Fruit fly (Drosophila melanogaster) whole organism, embryonic: ENCODE data around the gene Ugt35A1.

ENCODE experiments used
- Ada2b ChIP-seq: fragments of 200-800 bp; sonication (Bioruptor generic); IDR thresholded peaks from 2 replicates; pipeline ENCODE4 v1.3.6; 2022; ENCODE audit warnings: missing biosample characterization, missing genetic modification characterization
- Bteb2 ChIP-seq: fragments of 200-800 bp; sonication (Bioruptor generic); optimal IDR thresholded peaks from 2 replicates; lab custom pipeline; 2016; ENCODE audit warnings: missing biosample characterization, missing genetic modification characterization
- C15 ChIP-seq: fragments of 200-800 bp; sonication (Bioruptor generic); IDR thresholded peaks from 3 replicates; pipeline ENCODE4 v1.3.6; 2022; ENCODE audit warnings: missing biosample characterization, missing genetic modification characterization
- CG10209 ChIP-seq: fragments of 200-800 bp; sonication (Bioruptor generic); optimal IDR thresholded peaks from 3 replicates; lab custom pipeline; 2017; ENCODE audit warnings: missing biosample characterization, mild to moderate bottlenecking, missing genetic modification characterization, missing genetic modification reagents
- CG11247 ChIP-seq: fragments of 200-800 bp; sonication (Bioruptor generic); IDR thresholded peaks from 2 replicates; pipeline ENCODE4 v1.3.6; 2022; ENCODE audit warnings: missing biosample characterization, missing genetic modification characterization
- CG12104 ChIP-seq: fragments of 200-800 bp; sonication (Bioruptor generic); optimal IDR thresholded peaks from 3 replicates; lab custom pipeline; 2016; ENCODE audit warnings: missing biosample characterization, missing genetic modification characterization
- CG16815 ChIP-seq: fragments of 200-800 bp; sonication (Bioruptor generic); optimal IDR thresholded peaks from 3 replicates; lab custom pipeline; 2017; ENCODE audit warnings: missing biosample characterization, mild to moderate bottlenecking, missing genetic modification characterization
- CG17328 ChIP-seq: fragments of 200-800 bp; sonication (Bioruptor generic); IDR thresholded peaks from 2 replicates; pipeline ENCODE4 v1.3.6; 2022; ENCODE audit warnings: missing biosample characterization, missing genetic modification characterization
- CG17385 ChIP-seq: fragments of 200-800 bp; sonication (Bioruptor generic); optimal IDR thresholded peaks from 3 replicates; lab custom pipeline; 2018; ENCODE audit warnings: missing biosample characterization, mild to moderate bottlenecking, missing genetic modification characterization
- CG18262 ChIP-seq: fragments of 200-800 bp; optimal IDR thresholded peaks from 3 replicates; lab custom pipeline; 2019; ENCODE audit warnings: missing biosample characterization, mild to moderate bottlenecking, missing genetic modification characterization, moderate library complexity
- CG18599 ChIP-seq: fragments of 200-800 bp; sonication (Bioruptor generic); optimal IDR thresholded peaks from 3 replicates; lab custom pipeline; 2017; ENCODE audit warnings: missing biosample characterization, missing genetic modification characterization, mild to moderate bottlenecking, moderate library complexity, missing genetic modification reagents
- CG2120 ChIP-seq: fragments of 200-800 bp; sonication (Bioruptor generic); optimal IDR thresholded peaks from 3 replicates; lab custom pipeline; 2016; ENCODE audit warnings: missing biosample characterization, missing genetic modification characterization
- CG2202 ChIP-seq: fragments of 200-800 bp; sonication (Bioruptor generic); optimal IDR thresholded peaks from 2 replicates; lab custom pipeline; 2018; ENCODE audit warnings: missing biosample characterization, mild to moderate bottlenecking, missing genetic modification characterization
- CG30431 ChIP-seq: fragments of 200-800 bp; sonication (Bioruptor generic); optimal IDR thresholded peaks from 2 replicates; lab custom pipeline; 2017; ENCODE audit warnings: missing biosample characterization, missing genetic modification characterization
- CG3163 ChIP-seq: fragments of 200-800 bp; sonication (Bioruptor generic); optimal IDR thresholded peaks from 3 replicates; lab custom pipeline; 2016; ENCODE audit warnings: missing biosample characterization, missing genetic modification characterization
- CG3726 ChIP-seq: fragments of 200-800 bp; sonication (Bioruptor generic); IDR thresholded peaks from 3 replicates; pipeline ENCODE4, ENCODE4 v1.3.6; 2022; ENCODE audit warnings: missing biosample characterization, missing genetic modification characterization
- CG4854 ChIP-seq: fragments of 200-800 bp; sonication (Bioruptor generic); optimal IDR thresholded peaks from 2 replicates; lab custom pipeline; 2016; ENCODE audit warnings: missing biosample characterization, missing genetic modification characterization, inconsistent platforms
- Camta ChIP-seq: fragments of 200-800 bp; sonication (Bioruptor generic); optimal IDR thresholded peaks from 2 replicates; lab custom pipeline; 2016; ENCODE audit warnings: missing biosample characterization, missing genetic modification characterization
- CkIIα-i1 ChIP-seq: fragments of 200-800 bp; sonication (Bioruptor generic); IDR thresholded peaks from 2 replicates; pipeline ENCODE4 v1.3.6; 2022; ENCODE audit warnings: missing biosample characterization, missing genetic modification characterization
- Dbx ChIP-seq: fragments of 200-800 bp; sonication (Bioruptor generic); IDR thresholded peaks from 3 replicates; pipeline ENCODE4 v1.3.6; 2022; ENCODE audit warnings: missing biosample characterization, missing genetic modification characterization
- Doc2 ChIP-seq: fragments of 200-800 bp; sonication (Bioruptor generic); IDR thresholded peaks from 2 replicates; pipeline ENCODE4 v1.3.6; 2022; ENCODE audit warnings: missing biosample characterization, missing genetic modification characterization
- E2f1 ChIP-seq: fragments of 200-800 bp; sonication (Bioruptor generic); IDR thresholded peaks from 2 replicates; pipeline ENCODE4 v1.3.6; 2022; ENCODE audit warnings: missing biosample characterization, missing genetic modification characterization
- Hmr ChIP-seq: fragments of 200-800 bp; sonication (Bioruptor generic); optimal IDR thresholded peaks from 3 replicates; lab custom pipeline; 2017; ENCODE audit warnings: mild to moderate bottlenecking, missing biosample characterization, missing genetic modification reagents, missing genetic modification characterization
- MTF-1 ChIP-seq: fragments of 200-800 bp; sonication (Bioruptor generic); optimal IDR thresholded peaks from 2 replicates; lab custom pipeline; 2018; ENCODE audit warnings: missing biosample characterization, mild to moderate bottlenecking, missing genetic modification characterization, borderline replicate concordance
- Med ChIP-seq: fragments of 200-800 bp; sonication (Bioruptor generic); peaks from one replicate; lab custom pipeline; 2016; ENCODE audit warnings: missing biosample characterization, missing genetic modification characterization, mild to moderate bottlenecking, inconsistent platforms, moderate library complexity
- Rfx ChIP-seq: fragments of 200-800 bp; sonication (Bioruptor generic); IDR thresholded peaks from 2 replicates; pipeline ENCODE4 v1.3.6; 2022; ENCODE audit warnings: missing biosample characterization, missing genetic modification characterization
- Taf1 ChIP-seq: fragments of 200-800 bp; sonication (Bioruptor generic); IDR thresholded peaks from 2 replicates; pipeline ENCODE4 v1.3.6; 2022; ENCODE audit warnings: missing biosample characterization, missing genetic modification characterization
- ara ChIP-seq: fragments of 200-800 bp; sonication (Bioruptor generic); IDR thresholded peaks from 2 replicates; pipeline ENCODE4 v1.3.6; 2022; ENCODE audit warnings: missing biosample characterization, missing genetic modification characterization
- ash1 ChIP-seq: fragments of 200-800 bp; sonication (Bioruptor generic); optimal IDR thresholded peaks from 2 replicates; lab custom pipeline; 2018; ENCODE audit warnings: missing biosample characterization, mild to moderate bottlenecking, missing genetic modification characterization
- bigmax ChIP-seq: fragments of 200-800 bp; sonication (Bioruptor generic); optimal IDR thresholded peaks from 2 replicates; lab custom pipeline; 2018; ENCODE audit warnings: missing biosample characterization, mild to moderate bottlenecking, missing genetic modification characterization
- ci ChIP-seq: fragments of 200-800 bp; sonication (Bioruptor generic); IDR thresholded peaks from 3 replicates; pipeline ENCODE4 v1.3.6; 2022; ENCODE audit warnings: missing biosample characterization, missing genetic modification characterization
- da ChIP-seq: fragments of 200-800 bp; sonication (Bioruptor generic); optimal IDR thresholded peaks from 2 replicates; lab custom pipeline; 2016; ENCODE audit warnings: missing biosample characterization, missing genetic modification characterization
- dpn ChIP-seq, 2 experiments: fragments of 200-800 bp; sonication (Bioruptor generic); optimal IDR thresholded peaks; 3 replicates each; lab custom pipeline; 2016; ENCODE audit warnings: missing biosample characterization in 2 of 2, missing genetic modification characterization in 2 of 2
- gfzf ChIP-seq: fragments of 200-800 bp; sonication (Bioruptor generic); optimal IDR thresholded peaks from 2 replicates; lab custom pipeline; 2016; ENCODE audit warnings: missing biosample characterization, mild to moderate bottlenecking, missing genetic modification characterization, moderate library complexity
- h ChIP-seq: fragments of >200 bp; optimal IDR thresholded peaks from 2 replicates; lab custom pipeline; 2017
- insv ChIP-seq, 2 experiments: fragments of 200-800 bp; sonication (Bioruptor generic); optimal IDR thresholded peaks; 3 replicates each; lab custom pipeline; 2016 to 2018; ENCODE audit warnings: missing biosample characterization in 2 of 2, missing genetic modification characterization in 2 of 2
- kni ChIP-seq: fragments of 200-800 bp; sonication (Bioruptor generic); optimal IDR thresholded peaks from 3 replicates; lab custom pipeline; 2017; ENCODE audit warnings: mild to moderate bottlenecking, missing biosample characterization, missing genetic modification reagents, missing genetic modification characterization
- lola ChIP-seq, 3 experiments: fragments of >200 bp in 2 of 3; fragments of 200-800 bp in 1 of 3; sonication (Bioruptor generic) in 1 of 3; optimal IDR thresholded peaks; 2 replicates each; lab custom pipeline; 2017 to 2019; ENCODE audit warnings: missing biosample characterization in 3 of 3, missing genetic modification characterization in 3 of 3, mild to moderate bottlenecking in 1 of 3, moderate library complexity in 1 of 3
- mirr ChIP-seq: fragments of 200-800 bp; sonication (Bioruptor generic); optimal IDR thresholded peaks from 3 replicates; lab custom pipeline; 2018; ENCODE audit warnings: missing biosample characterization, mild to moderate bottlenecking, missing genetic modification characterization
- odd ChIP-seq: fragments of 200-800 bp; sonication (Bioruptor generic); optimal IDR thresholded peaks from 2 replicates; lab custom pipeline; 2017; ENCODE audit warnings: missing biosample characterization, mild to moderate bottlenecking, missing genetic modification characterization
- pzg ChIP-seq: fragments of 200-800 bp; sonication (Bioruptor generic); optimal IDR thresholded peaks from 3 replicates; lab custom pipeline; 2018; ENCODE audit warnings: missing biosample characterization, mild to moderate bottlenecking, missing genetic modification characterization, moderate library complexity
- ro ChIP-seq: fragments of 200-800 bp; sonication (Bioruptor generic); IDR thresholded peaks from 2 replicates; pipeline ENCODE4 v1.3.6; 2022; ENCODE audit warnings: missing biosample characterization, missing genetic modification characterization
- sima ChIP-seq: fragments of 200-800 bp; sonication (Bioruptor generic); optimal IDR thresholded peaks from 2 replicates; lab custom pipeline; 2016; ENCODE audit warnings: missing biosample characterization, missing genetic modification characterization
- sisA ChIP-seq: fragments of 200-800 bp; sonication (Bioruptor generic); IDR thresholded peaks from 2 replicates; pipeline ENCODE4 v1.3.6; 2022; ENCODE audit warnings: missing biosample characterization, missing genetic modification characterization
- slp2 ChIP-seq: fragments of 200-800 bp; sonication (Bioruptor generic); optimal IDR thresholded peaks from 2 replicates; lab custom pipeline; 2016; ENCODE audit warnings: missing biosample characterization, missing genetic modification characterization
- stc ChIP-seq: fragments of 200-800 bp; sonication (Bioruptor generic); IDR thresholded peaks from 2 replicates; pipeline ENCODE4 v1.3.6; 2022; ENCODE audit warnings: missing biosample characterization, missing genetic modification characterization
- vvl ChIP-seq: fragments of 200-800 bp; sonication (Bioruptor generic); IDR thresholded peaks from 2 replicates; pipeline ENCODE4 v1.3.6; 2022; ENCODE audit warnings: missing biosample characterization, missing genetic modification characterization
- wor ChIP-seq: fragments of 200-800 bp; sonication (Bioruptor generic); IDR thresholded peaks from 2 replicates; pipeline ENCODE4 v1.3.6; 2022; ENCODE audit warnings: missing biosample characterization, missing genetic modification characterization
- z ChIP-seq: fragments of 200-800 bp; sonication (Bioruptor generic); IDR thresholded peaks from 3 replicates; pipeline ENCODE4 v1.3.6; 2022; ENCODE audit warnings: missing biosample characterization, missing genetic modification characterization
- zen2 ChIP-seq: fragments of 200-800 bp; sonication (Bioruptor generic); IDR thresholded peaks from 3 replicates; pipeline ENCODE4 v1.3.6; 2022; ENCODE audit warnings: missing biosample characterization, missing genetic modification characterization; ENCODE audit not compliant: partially characterized antibody
- zf30C ChIP-seq: fragments of 200-800 bp; sonication (Bioruptor generic); optimal IDR thresholded peaks from 3 replicates; lab custom pipeline; 2018; ENCODE audit warnings: missing biosample characterization, mild to moderate bottlenecking, missing genetic modification characterization

Ugt35A1 gene

dm6 chr3R:11214449-11214950, 42.0 kb upstream of the Ugt35A1 start, which contains the start of gene ZnT86D (continued):
- TF ChIP-seq CG17385 (peak; percentile 94), insv (GFP tag; optimal IDR thresholded peaks at IDR 0.05; lab: Kevin White, UChicago) (peak; percentile 53 to 91), gfzf (GFP tag; lab: Kevin White, UChicago) (peak; percentile 13), CG17328 (GFP tag; lab: Robert Waterston, UW) (no peak), da (no peak), vvl (GFP tag; lab: Robert Waterston, UW) (peak; percentile 24; the same call in 1 of the 2 replicates), ara (0 out of 2 replicates have a peak, but pooled peaks have one; percentile 8), CkIIα-i1 (no peak), CG12104 (peak; percentile 20), h (lab: Kevin White, UChicago) (no peak), CG10209 (peak; percentile 53), Bteb2 (GFP tag; lab: Kevin White, UChicago) (peak; percentile 50), zf30C (no peak), Med (peak; percentile 95), sima (GFP tag; lab: Kevin White, UChicago) (no peak), CG4854 (no peak), kni (GFP tag; lab: Kevin White, UChicago) (peak; percentile 64), dpn (GFP tag; optimal IDR thresholded peaks at IDR 0.05; lab: Kevin White, UChicago) (peak; percentile 44 to 47), bigmax (GFP tag; lab: Kevin White, UChicago) (peak; percentile 13), slp2 (peak; percentile 35), sisA (GFP tag; lab: Robert Waterston, UW) (peak; percentile 35; the same call in 1 of the 2 replicates), CG16815 (GFP tag; lab: Kevin White, UChicago) (peak; percentile 49), Ada2b (peak; percentile 36; the same call in 1 of the 2 replicates), z (GFP tag; lab: Robert Waterston, UW) (no peak), ro (GFP tag; lab: Robert Waterston, UW) (no peak), ash1 (GFP tag; lab: Kevin White, UChicago) (no peak), Taf1 (no peak), MTF-1 (no peak), CG30431 (GFP tag; lab: Kevin White, UChicago) (no peak), odd (GFP tag; lab: Kevin White, UChicago) (peak; percentile 37), CG3163 (peak; percentile 47), CG3726 (GFP tag; lab: Robert Waterston, UW) (no peak), CG2202 (tag; lab: Kevin White, UChicago) (no peak), CG18262 (tag; lab: Kevin White, UChicago) (peak; percentile 69), Dbx (GFP tag; lab: Robert Waterston, UW) (peak; percentile 58; the same call in 2 of the 3 replicates), C15 (GFP tag; lab: Robert Waterston, UW) (no peak), Camta (GFP tag; lab: Kevin White, UChicago) (peak; percentile 35), Doc2 (GFP tag; lab: Robert Waterston, UW) (no peak), stc (GFP tag; lab: Robert Waterston, UW) (no peak), CG2120 (GFP tag; lab: Kevin White, UChicago) (peak; percentile 88), mirr (GFP tag; lab: Kevin White, UChicago) (peak; percentile 10), pzg (GFP tag; lab: Kevin White, UChicago) (peak; percentile 64), E2f1 (GFP tag; lab: Robert Waterston, UW) (peak; percentile 30; the same call in 1 of the 2 replicates), Hmr (GFP tag; lab: Kevin White, UChicago) (peak; percentile 47), CG18599 (GFP tag; lab: Kevin White, UChicago) (peak; percentile 78), Rfx (GFP tag; lab: Robert Waterston, UW) (peak; percentile 61), lola (GFP tag; optimal IDR thresholded peaks at IDR 0.05; lab: Kevin White, UChicago) (peak in 1 of 3 experiments; percentile 46), wor (GFP tag; lab: Robert Waterston, UW) (no peak), zen2 (GFP tag; lab: Robert Waterston, UW) (no peak), CG11247 (no peak), ci (GFP tag; lab: Robert Waterston, UW) (0 out of 3 replicates have a peak, but pooled peaks have one; percentile 55)
